Worm (Caenorhabditis elegans) whole organism, late embryonic: ENCODE results near the gene B0302.5.

ENCODE experiments used
- C08G9.2 ChIP-seq: sonication (generic microtip); optimal IDR thresholded peaks from 2 replicates; lab custom pipeline; 2016; ENCODE audit warnings: mild to moderate bottlenecking, missing genetic modification characterization, moderate library complexity, missing compliant biosample characterization
- C38D4.7 ChIP-seq: fragments of 200-800 bp; sonication (Bioruptor generic); optimal IDR thresholded peaks from 2 replicates; lab custom pipeline; 2018; ENCODE audit warnings: mild to moderate bottlenecking, missing genetic modification characterization, moderate library complexity, missing compliant biosample characterization
- F13H6.1 ChIP-seq: sonication (generic microtip); optimal IDR thresholded peaks from 2 replicates; lab custom pipeline; 2016; ENCODE audit warnings: missing genetic modification characterization, missing compliant biosample characterization
- ahr-1 ChIP-seq: sonication (generic microtip); optimal IDR thresholded peaks from 2 replicates; lab custom pipeline; 2016; ENCODE audit warnings: missing genetic modification characterization, missing compliant biosample characterization
- ceh-14 ChIP-seq: sonication (generic microtip); optimal IDR thresholded peaks from 2 replicates; lab custom pipeline; 2016; ENCODE audit warnings: missing genotype, missing genetic modification characterization, missing compliant biosample characterization
- ceh-18 ChIP-seq: sonication (generic microtip); optimal IDR thresholded peaks from 2 replicates; lab custom pipeline; 2016; ENCODE audit warnings: missing genetic modification characterization, missing compliant biosample characterization
- ceh-19 ChIP-seq: fragments of 200-800 bp; sonication (Bioruptor generic); optimal IDR thresholded peaks from 2 replicates; lab custom pipeline; 2018; ENCODE audit warnings: mild to moderate bottlenecking, missing genetic modification characterization, missing compliant biosample characterization
- ceh-2 ChIP-seq: sonication (generic microtip); optimal IDR thresholded peaks from 2 replicates; lab custom pipeline; 2016; ENCODE audit warnings: missing genotype, missing genetic modification characterization, missing compliant biosample characterization
- ceh-31 ChIP-seq: sonication (generic microtip); optimal IDR thresholded peaks from 2 replicates; lab custom pipeline; 2016; ENCODE audit warnings: missing genetic modification characterization, missing compliant biosample characterization
- ceh-34 ChIP-seq: sonication (generic microtip); optimal IDR thresholded peaks from 2 replicates; lab custom pipeline; 2016; ENCODE audit warnings: mild to moderate bottlenecking, missing genetic modification characterization, missing compliant biosample characterization
- ceh-45 ChIP-seq: fragments of 200-800 bp; sonication (Bioruptor generic); IDR thresholded peaks from 2 replicates; pipeline ENCODE4 v1.3.6; 2022; ENCODE audit warnings: missing genetic modification reagents, missing genetic modification characterization, missing compliant biosample characterization
- ceh-48 ChIP-seq: sonication (generic microtip); optimal IDR thresholded peaks from 2 replicates; lab custom pipeline; 2016; ENCODE audit warnings: missing genetic modification characterization, inconsistent platforms, missing compliant biosample characterization
- ceh-6 ChIP-seq: fragments of 200-800 bp; sonication (Bioruptor generic); optimal IDR thresholded peaks from 2 replicates; lab custom pipeline; 2018; ENCODE audit warnings: mild to moderate bottlenecking, missing genetic modification characterization, missing compliant biosample characterization
- dve-1 ChIP-seq: sonication (generic microtip); optimal IDR thresholded peaks from 2 replicates; lab custom pipeline; 2017; ENCODE audit warnings: antibody characterized with exemption, mild to moderate bottlenecking, missing genetic modification characterization, missing compliant biosample characterization
- elt-2 ChIP-seq: sonication (generic microtip); optimal IDR thresholded peaks from 2 replicates; lab custom pipeline; 2016; ENCODE audit warnings: missing genetic modification reagents, missing genetic modification characterization, missing compliant biosample characterization
- elt-4 ChIP-seq: sonication (generic microtip); optimal IDR thresholded peaks from 2 replicates; lab custom pipeline; 2016; ENCODE audit warnings: missing genetic modification characterization, missing compliant biosample characterization
- ets-4 ChIP-seq: sonication (generic microtip); optimal IDR thresholded peaks from 2 replicates; lab custom pipeline; 2016; ENCODE audit warnings: missing genetic modification characterization, missing compliant biosample characterization
- fkh-6 ChIP-seq: sonication (generic microtip); optimal IDR thresholded peaks from 2 replicates; lab custom pipeline; 2016; ENCODE audit warnings: missing genetic modification characterization, missing compliant biosample characterization
- gmeb-2 ChIP-seq: sonication (generic microtip); optimal IDR thresholded peaks from 2 replicates; lab custom pipeline; 2016; ENCODE audit warnings: missing genetic modification characterization, inconsistent platforms, missing compliant biosample characterization
- hlh-15 ChIP-seq: sonication (generic microtip); optimal IDR thresholded peaks from 2 replicates; lab custom pipeline; 2016; ENCODE audit warnings: missing genetic modification characterization, missing compliant biosample characterization
- hlh-30 ChIP-seq: sonication (generic microtip); optimal IDR thresholded peaks from 2 replicates; lab custom pipeline; 2017; ENCODE audit warnings: antibody characterized with exemption, missing genetic modification characterization, missing compliant biosample characterization; ENCODE audit not compliant: insufficient read depth
- hlh-6 ChIP-seq: sonication (generic microtip); optimal IDR thresholded peaks from 2 replicates; lab custom pipeline; 2016; ENCODE audit warnings: missing genotype, missing genetic modification characterization, missing compliant biosample characterization
- madf-2 ChIP-seq: sonication (generic microtip); optimal IDR thresholded peaks from 2 replicates; lab custom pipeline; 2017; ENCODE audit warnings: missing genetic modification characterization, missing compliant biosample characterization
- mec-3 ChIP-seq: sonication (generic microtip); optimal IDR thresholded peaks from 2 replicates; lab custom pipeline; 2016; ENCODE audit warnings: borderline replicate concordance, missing genetic modification characterization, missing compliant biosample characterization
- nfya-1 ChIP-seq: sonication (generic microtip); optimal IDR thresholded peaks from 2 replicates; lab custom pipeline; 2017; ENCODE audit warnings: missing genetic modification characterization, mild to moderate bottlenecking, missing compliant biosample characterization, antibody characterized with exemption, moderate library complexity
- nhr-11 ChIP-seq: fragments of 150-350 bp; optimal IDR thresholded peaks from 2 replicates; lab custom pipeline; 2014; ENCODE audit warnings: missing biosample characterization, missing genetic modification characterization
- odd-2 ChIP-seq: sonication (generic microtip); optimal IDR thresholded peaks from 2 replicates; lab custom pipeline; 2017; ENCODE audit warnings: antibody characterized with exemption, mild to moderate bottlenecking, missing genetic modification characterization, missing compliant biosample characterization
- pat-9 ChIP-seq: fragments of 200-800 bp; sonication (Bioruptor generic); optimal IDR thresholded peaks from 2 replicates; lab custom pipeline; 2018; ENCODE audit warnings: mild to moderate bottlenecking, missing genetic modification characterization, moderate library complexity, missing compliant biosample characterization
- pax-1 ChIP-seq: fragments of 150-350 bp; optimal IDR thresholded peaks from 2 replicates; lab custom pipeline; 2014; ENCODE audit warnings: missing biosample characterization, missing genetic modification characterization
- pha-4 ChIP-seq: fragments of 150-350 bp; optimal IDR thresholded peaks from 2 replicates; lab custom pipeline; 2018; ENCODE audit warnings: missing biosample characterization, missing genetic modification reagents, missing genetic modification characterization
- pqm-1 ChIP-seq: sonication (generic microtip); optimal IDR thresholded peaks from 2 replicates; lab custom pipeline; 2016; ENCODE audit warnings: missing genetic modification characterization, missing compliant biosample characterization
- pros-1 ChIP-seq: fragments of 150-350 bp; optimal IDR thresholded peaks from 2 replicates; lab custom pipeline; 2014; ENCODE audit warnings: missing biosample characterization, missing genetic modification reagents, missing genetic modification characterization
- ref-2 ChIP-seq: sonication (generic microtip); optimal IDR thresholded peaks from 2 replicates; lab custom pipeline; 2016; ENCODE audit warnings: missing genetic modification characterization, missing compliant biosample characterization
- rnt-1 ChIP-seq: sonication (generic microtip); optimal IDR thresholded peaks from 2 replicates; lab custom pipeline; 2016; ENCODE audit warnings: missing genetic modification characterization, missing compliant biosample characterization
- sdc-2 ChIP-seq: sonication (generic microtip); optimal IDR thresholded peaks from 2 replicates; lab custom pipeline; 2016; ENCODE audit warnings: missing genotype, missing genetic modification characterization, missing compliant biosample characterization
- syd-9 ChIP-seq: sonication (generic microtip); optimal IDR thresholded peaks from 2 replicates; lab custom pipeline; 2016; ENCODE audit warnings: mild to moderate bottlenecking, missing genetic modification characterization, moderate library complexity, missing compliant biosample characterization
- tbx-2 ChIP-seq: sonication (generic microtip); optimal IDR thresholded peaks from 2 replicates; lab custom pipeline; 2016; ENCODE audit warnings: missing genetic modification characterization, missing compliant biosample characterization
- ttx-3 ChIP-seq: sonication (generic microtip); optimal IDR thresholded peaks from 2 replicates; lab custom pipeline; 2016; ENCODE audit warnings: missing genetic modification reagents, missing genetic modification characterization, missing compliant biosample characterization
- unc-42 ChIP-seq: sonication (generic microtip); optimal IDR thresholded peaks from 2 replicates; lab custom pipeline; 2016; ENCODE audit warnings: missing genotype, missing genetic modification characterization, missing compliant biosample characterization
- unc-55 ChIP-seq: sonication (generic microtip); optimal IDR thresholded peaks from 2 replicates; lab custom pipeline; 2017; ENCODE audit warnings: missing biosample characterization, missing genetic modification reagents, missing genetic modification characterization
- unc-86 ChIP-seq: sonication (generic microtip); optimal IDR thresholded peaks from 2 replicates; lab custom pipeline; 2016; ENCODE audit warnings: missing genetic modification characterization, missing compliant biosample characterization
- zip-5 ChIP-seq: sonication (generic microtip); optimal IDR thresholded peaks from 2 replicates; lab custom pipeline; 2016; ENCODE audit warnings: missing genetic modification characterization, missing compliant biosample characterization
- ztf-16 ChIP-seq: sonication (generic microtip); optimal IDR thresholded peaks from 2 replicates; lab custom pipeline; 2017; ENCODE audit warnings: missing genetic modification characterization, missing compliant biosample characterization

The B0302.5 gene

DNA sequence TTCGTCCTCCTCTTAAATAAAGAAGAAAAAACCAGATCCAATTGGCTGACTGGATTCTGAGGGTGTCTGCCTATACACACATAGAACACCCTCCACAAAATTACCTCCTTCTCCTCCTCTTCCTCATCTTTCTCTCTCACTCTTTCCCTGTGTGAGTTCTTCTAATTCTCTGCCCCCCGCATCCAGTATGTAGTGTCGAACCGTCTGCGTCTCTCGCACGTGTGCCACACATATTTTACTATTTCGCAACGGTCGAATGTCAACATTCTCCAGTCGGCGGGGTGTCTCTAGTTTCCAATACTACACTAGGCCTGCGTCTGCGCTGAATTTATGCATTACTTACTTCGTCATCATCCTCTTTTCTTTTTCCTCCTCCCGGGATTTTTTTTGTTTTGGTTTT, 10.6 kb downstream of the B0302.5 start:
- TF ChIP-seq ceh-34 (tag; lab: Kevin White, UChicago) (peak; percentile 89), C08G9.2 (tag; lab: Kevin White, UChicago) (peak; percentile 1), C38D4.7 (GFP tag; lab: Kevin White, UChicago) (no peak), unc-42 (tag; lab: Kevin White, UChicago) (peak; percentile 42), ref-2 (tag; lab: Kevin White, UChicago) (peak; percentile 79), hlh-30 (tag; lab: Kevin White, UChicago) (peak; percentile 65), zip-5 (no peak), ceh-2 (tag; lab: Kevin White, UChicago) (peak; percentile 52), ets-4 (tag; lab: Kevin White, UChicago) (peak; percentile 45), pat-9 (tag; lab: Kevin White, UChicago) (no peak), pax-1 (tag; lab: Kevin White, UChicago) (no peak), unc-55 (GFP tag; lab: Kevin White, UChicago) (peak; percentile 61), dve-1 (tag; lab: Kevin White, UChicago) (peak; percentile 22), fkh-6 (peak; percentile 52), ceh-31 (peak; percentile 85), sdc-2 (tag; lab: Kevin White, UChicago) (peak; percentile 94), ceh-6 (GFP tag; lab: Kevin White, UChicago) (peak; percentile 4), F13H6.1 (peak; percentile 65), ceh-45 (no peak), unc-86 (tag; lab: Kevin White, UChicago) (no peak), ceh-14 (peak; percentile 73), ttx-3 (tag; lab: Kevin White, UChicago) (no peak), pros-1 (peak; percentile 33), tbx-2 (tag; lab: Kevin White, UChicago) (peak; percentile 71), rnt-1 (peak; percentile 50), madf-2 (tag; lab: Kevin White, UChicago) (no peak), ceh-18 (peak; percentile 78), nfya-1 (tag; lab: Kevin White, UChicago) (peak; percentile 70), ceh-48 (tag; lab: Kevin White, UChicago) (peak; percentile 21), ztf-16 (no peak), hlh-6 (tag; lab: Kevin White, UChicago) (peak; percentile 5), ceh-19 (GFP tag; lab: Kevin White, UChicago) (peak; percentile 72), syd-9 (peak; percentile 19), mec-3 (tag; lab: Kevin White, UChicago) (no peak)
- TF ChIP-seq, all 69 proteins: peak for 24

DNA sequence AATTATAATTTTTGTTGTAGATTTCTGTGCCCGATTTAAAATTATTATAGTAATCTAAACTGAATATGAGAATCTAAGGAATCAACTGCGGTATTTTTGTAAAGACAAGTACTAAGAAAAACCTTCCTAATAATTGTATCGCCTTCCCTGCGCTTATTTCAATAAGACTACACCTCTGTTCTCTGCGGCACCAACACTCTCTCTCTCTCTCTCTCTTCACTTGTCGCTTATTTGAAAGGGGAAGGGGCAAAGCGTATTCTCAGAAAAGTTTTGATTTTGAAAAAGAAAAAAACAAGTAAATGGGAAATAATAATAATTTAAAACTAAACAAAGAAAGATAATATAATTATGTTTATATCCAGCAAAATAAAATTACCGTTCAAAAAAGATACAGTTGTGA, 13.7 kb downstream of the B0302.5 start:
- no peak for TF ChIP-seq ceh-48 (tag; lab: Kevin White, UChicago)
- TF ChIP-seq C38D4.7 (GFP tag; lab: Kevin White, UChicago) = no peak
- TF ChIP-seq pha-4 = no peak
- TF ChIP-seq ceh-31 = no peak
- no peak for TF ChIP-seq ceh-19 (GFP tag; lab: Kevin White, UChicago)
- TF ChIP-seq gmeb-2 (tag; lab: Kevin White, UChicago) = peak; percentile 5
- TF ChIP-seq sdc-2 (tag; lab: Kevin White, UChicago) = peak; percentile 98
- TF ChIP-seq ztf-16 = peak; percentile 32
- TF ChIP-seq ceh-2 (tag; lab: Kevin White, UChicago) = no peak
- no peak for TF ChIP-seq hlh-15 (tag; lab: Kevin White, UChicago)
- no peak for TF ChIP-seq unc-86 (tag; lab: Kevin White, UChicago)
- no peak for TF ChIP-seq pqm-1
- TF ChIP-seq tbx-2 (tag; lab: Kevin White, UChicago) = peak; percentile 50
- TF ChIP-seq elt-2 (tag; lab: Kevin White, UChicago) = peak; percentile 64
- no peak for TF ChIP-seq C08G9.2 (tag; lab: Kevin White, UChicago)
- no peak for TF ChIP-seq ahr-1 (tag; lab: Kevin White, UChicago)
- peak; percentile 45 for TF ChIP-seq ttx-3 (tag; lab: Kevin White, UChicago)
- TF ChIP-seq zip-5 = no peak
- TF ChIP-seq nhr-11 = no peak
- no peak for TF ChIP-seq elt-4 (tag; lab: Kevin White, UChicago)
- TF ChIP-seq pax-1 (tag; lab: Kevin White, UChicago) = peak; percentile 22
- TF ChIP-seq nfya-1 (tag; lab: Kevin White, UChicago) = peak; percentile 68
- TF ChIP-seq odd-2 (tag; lab: Kevin White, UChicago) = peak; percentile 10
